Worm (Caenorhabditis elegans) whole organism, young adult: ENCODE results near the gene Y75B12B.11.

Source experiments
- B0019.2 ChIP-seq: fragments of 200-800 bp; sonication (Bioruptor generic); conservative IDR thresholded peaks from 2 replicates; pipeline ENCODE4 v1.3.6; 2022; ENCODE audit warnings: missing genetic modification reagents, missing genetic modification characterization, missing compliant biosample characterization
- B0336.3 ChIP-seq: fragments of 200-800 bp; sonication (Bioruptor generic); IDR thresholded peaks from 2 replicates; pipeline ENCODE4 v1.3.6; 2022; ENCODE audit warnings: missing genetic modification characterization, missing compliant biosample characterization
- C06A6.2 ChIP-seq: fragments of 200-800 bp; sonication (Bioruptor generic); conservative IDR thresholded peaks from 2 replicates; pipeline ENCODE4 v1.3.6; 2022; ENCODE audit warnings: missing genetic modification characterization, missing compliant biosample characterization
- F23B12.7 ChIP-seq: sonication (generic microtip); optimal IDR thresholded peaks from 2 replicates; lab custom pipeline; 2017; ENCODE audit warnings: missing genetic modification characterization, mild to moderate bottlenecking, missing compliant biosample characterization, antibody characterized with exemption, moderate library complexity; ENCODE audit not compliant: insufficient read depth
- F37B4.10 ChIP-seq: fragments of 200-800 bp; sonication (Bioruptor generic); IDR thresholded peaks from 2 replicates; pipeline ENCODE4 v1.3.6; 2022; ENCODE audit warnings: missing genetic modification characterization, missing compliant biosample characterization
- F52B5.7 ChIP-seq: sonication (generic microtip); optimal IDR thresholded peaks from 2 replicates; lab custom pipeline; 2016; ENCODE audit warnings: mild to moderate bottlenecking, missing genetic modification characterization, missing compliant biosample characterization
- T26A5.8 ChIP-seq: sonication (generic microtip); optimal IDR thresholded peaks from 2 replicates; lab custom pipeline; 2016; ENCODE audit warnings: missing genetic modification characterization, missing compliant biosample characterization
- aptf-2 ChIP-seq: fragments of 200-800 bp; sonication (Bioruptor generic); conservative IDR thresholded peaks from 2 replicates; pipeline ENCODE4 v1.3.6; 2022; ENCODE audit warnings: missing genetic modification reagents, missing genetic modification characterization, missing compliant biosample characterization
- atf-7 ChIP-seq: sonication (generic microtip); optimal IDR thresholded peaks from 2 replicates; lab custom pipeline; 2017; ENCODE audit warnings: mild to moderate bottlenecking, missing genetic modification characterization, missing compliant biosample characterization
- attf-5 ChIP-seq: fragments of 200-800 bp; sonication (Bioruptor generic); optimal IDR thresholded peaks from 2 replicates; lab custom pipeline; 2018; ENCODE audit warnings: mild to moderate bottlenecking, missing genetic modification characterization, missing compliant biosample characterization
- bed-1 ChIP-seq: fragments of 200-800 bp; sonication (Bioruptor generic); IDR thresholded peaks from 2 replicates; pipeline ENCODE4 v1.3.6; 2022; ENCODE audit warnings: missing genetic modification reagents, missing genetic modification characterization, missing compliant biosample characterization
- ccch-3 ChIP-seq: fragments of 200-800 bp; sonication (Bioruptor generic); optimal IDR thresholded peaks from 2 replicates; lab custom pipeline; 2018; ENCODE audit warnings: mild to moderate bottlenecking, missing genetic modification characterization, missing compliant biosample characterization
- ceh-58 ChIP-seq: fragments of 200-800 bp; sonication (Bioruptor generic); IDR thresholded peaks from 2 replicates; pipeline ENCODE4 v1.3.6; 2022; ENCODE audit warnings: missing genetic modification characterization, missing compliant biosample characterization
- die-1 ChIP-seq: sonication (generic microtip); optimal IDR thresholded peaks from 2 replicates; lab custom pipeline; 2016; ENCODE audit warnings: missing genotype, mild to moderate bottlenecking, missing genetic modification characterization, missing compliant biosample characterization
- dpl-1 ChIP-seq: fragments of 150-350 bp; optimal IDR thresholded peaks from 2 replicates; lab custom pipeline; 2014; ENCODE audit warnings: missing biosample characterization, missing genetic modification reagents, missing genetic modification characterization
- efl-1 ChIP-seq: fragments of 150-350 bp; optimal IDR thresholded peaks from 2 replicates; lab custom pipeline; 2014; ENCODE audit warnings: missing biosample characterization, missing genetic modification reagents, missing genetic modification characterization
- egl-18 ChIP-seq: fragments of 200-800 bp; sonication (Bioruptor generic); IDR thresholded peaks from 2 replicates; pipeline ENCODE4 v1.3.6; 2022; ENCODE audit warnings: missing genetic modification reagents, missing genetic modification characterization, missing compliant biosample characterization
- egl-44 ChIP-seq: fragments of 200-800 bp; sonication (Bioruptor generic); IDR thresholded peaks from 2 replicates; pipeline ENCODE4 v1.3.6; 2022; ENCODE audit warnings: missing genetic modification reagents, missing genetic modification characterization, missing compliant biosample characterization
- egrh-3 ChIP-seq: fragments of 200-800 bp; sonication (Bioruptor generic); IDR thresholded peaks from 2 replicates; pipeline ENCODE4 v1.3.6; 2022; ENCODE audit warnings: missing genetic modification reagents, missing genetic modification characterization, missing compliant biosample characterization
- him-1 ChIP-seq: sonication (generic microtip); optimal IDR thresholded peaks from 2 replicates; lab custom pipeline; 2016; ENCODE audit warnings: missing genotype, missing genetic modification reagents, missing genetic modification characterization, missing compliant biosample characterization
- hmg-20 ChIP-seq: fragments of 200-800 bp; sonication (Bioruptor generic); IDR thresholded peaks from 2 replicates; pipeline ENCODE4 v1.3.6; 2022; ENCODE audit warnings: missing genetic modification reagents, missing genetic modification characterization, missing compliant biosample characterization
- lag-1 ChIP-seq: fragments of 200-800 bp; sonication (Bioruptor generic); IDR thresholded peaks from 2 replicates; pipeline ENCODE4 v1.3.6; 2022; ENCODE audit warnings: missing genetic modification reagents, missing genetic modification characterization, missing compliant biosample characterization
- let-607 ChIP-seq, 2 experiments: fragments of 200-800 bp in 1 of 2; sonication (Bioruptor generic) in 1 of 2; sonication (generic microtip) in 1 of 2; optimal IDR thresholded peaks; 2 replicates each; lab custom pipeline; 2016 to 2018; ENCODE audit warnings: mild to moderate bottlenecking in 2 of 2, missing compliant biosample characterization in 2 of 2, missing genetic modification characterization in 2 of 2, moderate library complexity in 2 of 2, missing genotype in 1 of 2
- lin-54 ChIP-seq: fragments of 200-800 bp; sonication (Bioruptor generic); optimal IDR thresholded peaks from 2 replicates; lab custom pipeline; 2018; ENCODE audit warnings: mild to moderate bottlenecking, missing genetic modification characterization, missing compliant biosample characterization
- lsy-27 ChIP-seq: sonication (generic microtip); optimal IDR thresholded peaks from 2 replicates; lab custom pipeline; 2017; ENCODE audit warnings: missing genetic modification characterization, mild to moderate bottlenecking, missing compliant biosample characterization, antibody characterized with exemption, missing genotype, borderline replicate concordance; ENCODE audit not compliant: insufficient read depth
- mel-28 ChIP-seq: sonication (generic microtip); optimal IDR thresholded peaks from 2 replicates; lab custom pipeline; 2016; ENCODE audit warnings: borderline replicate concordance, mild to moderate bottlenecking, missing genetic modification characterization, missing compliant biosample characterization
- mes-4 ChIP-seq: sonication (generic microtip); optimal IDR thresholded peaks from 2 replicates; lab custom pipeline; 2016; ENCODE audit warnings: missing genotype, missing genetic modification characterization, missing compliant biosample characterization
- nfya-1 ChIP-seq: sonication (generic microtip); optimal IDR thresholded peaks from 2 replicates; lab custom pipeline; 2017; ENCODE audit warnings: antibody characterized with exemption, missing compliant biosample characterization, missing genetic modification characterization, borderline replicate concordance; ENCODE audit not compliant: insufficient read depth
- nhr-120 ChIP-seq: fragments of 200-800 bp; sonication (Bioruptor generic); IDR thresholded peaks from 2 replicates; pipeline ENCODE4 v1.3.6; 2022; ENCODE audit warnings: missing genetic modification characterization, missing compliant biosample characterization
- nhr-179 ChIP-seq: sonication (generic microtip); optimal IDR thresholded peaks from 2 replicates; lab custom pipeline; 2016; ENCODE audit warnings: mild to moderate bottlenecking, missing genetic modification characterization, missing compliant biosample characterization
- nhr-80 ChIP-seq: sonication (generic microtip); optimal IDR thresholded peaks from 2 replicates; lab custom pipeline; 2016; ENCODE audit warnings: missing genetic modification characterization, missing compliant biosample characterization
- nhr-90 ChIP-seq: sonication (generic microtip); optimal IDR thresholded peaks from 2 replicates; lab custom pipeline; 2016; ENCODE audit warnings: missing genotype, mild to moderate bottlenecking, missing genetic modification characterization, missing compliant biosample characterization
- pbrm-1 ChIP-seq: fragments of 200-800 bp; sonication (Bioruptor generic); IDR thresholded peaks from 2 replicates; pipeline ENCODE4 v1.3.6; 2022; ENCODE audit warnings: missing genetic modification reagents, missing genetic modification characterization, missing compliant biosample characterization
- pha-4 ChIP-seq: fragments of 150-350 bp; sonication (generic microtip); optimal IDR thresholded peaks from 2 replicates; lab custom pipeline; 2014; ENCODE audit warnings: missing biosample characterization, missing genetic modification reagents, missing genetic modification characterization
- rpc-1 ChIP-seq, 2 experiments: fragments of 150-350 bp in 1 of 2; sonication (generic microtip) in 1 of 2; optimal IDR thresholded peaks; 2 replicates each; lab custom pipeline; 2014 to 2018; ENCODE audit warnings: missing biosample characterization in 1 of 2, missing genetic modification characterization in 1 of 2, missing genetic modification reagents in 1 of 2, missing genotype in 1 of 2
- snpc-1.1 ChIP-seq: sonication (generic microtip); optimal IDR thresholded peaks from 2 replicates; lab custom pipeline; 2017; ENCODE audit warnings: missing genetic modification characterization, mild to moderate bottlenecking, missing compliant biosample characterization, antibody characterized with exemption, moderate library complexity, missing genotype, missing genetic modification reagents; ENCODE audit not compliant: insufficient read depth
- unc-62 ChIP-seq: fragments of 150-350 bp; optimal IDR thresholded peaks from 2 replicates; lab custom pipeline; 2014; ENCODE audit warnings: missing biosample characterization, missing genetic modification reagents, missing genetic modification characterization
- ztf-22 ChIP-seq: fragments of 200-800 bp; sonication (Bioruptor generic); optimal IDR thresholded peaks from 2 replicates; lab custom pipeline; 2018; ENCODE audit warnings: mild to moderate bottlenecking, missing genetic modification characterization, moderate library complexity, missing compliant biosample characterization

Gene Y75B12B.11

ce11 chrV:15156504-15156903, 34.6 kb upstream of the Y75B12B.11 start (continued):
- TF ChIP-seq pbrm-1 (peak; percentile 68; the same call in 1 of the 2 replicates), lsy-27 (peak; percentile 2), snpc-1.1 (tag; lab: Kevin White, UChicago) (peak; percentile 17), lag-1 (GFP tag; lab: Robert Waterston, UW) (no peak)

ce11 chrV:15158691-15159090, 32.4 kb upstream of the Y75B12B.11 start, which contains the start of gene str-45:
str-45 (plus strand) TSS chrV:15158991.
- no peak for TF ChIP-seq B0336.3 (GFP tag; lab: Robert Waterston, UW)
- no peak for TF ChIP-seq pha-4 (tag; lab: Kevin White, UChicago)
- TF ChIP-seq aptf-2 (GFP tag; lab: Robert Waterston, UW) = no peak
- no peak for TF ChIP-seq egrh-3 (GFP tag; lab: Robert Waterston, UW)
- TF ChIP-seq nhr-90 = no peak
- no peak for TF ChIP-seq dpl-1 (GFP tag; lab: Kevin White, UChicago)
- TF ChIP-seq B0019.2 (GFP tag; lab: Robert Waterston, UW) = no peak
- no peak for TF ChIP-seq nfya-1 (tag; lab: Kevin White, UChicago)
- TF ChIP-seq mel-28 = no peak
- TF ChIP-seq ceh-58 (GFP tag; lab: Robert Waterston, UW) = no peak
- no peak for TF ChIP-seq bed-1 (GFP tag; lab: Robert Waterston, UW)
- TF ChIP-seq mes-4 (tag; lab: Kevin White, UChicago) = no peak
- no peak for TF ChIP-seq him-1 (tag; lab: Kevin White, UChicago)
- no peak for TF ChIP-seq nhr-80 (tag; lab: Kevin White, UChicago)
- no peak for TF ChIP-seq let-607 (tag; optimal IDR thresholded peaks at IDR 0.05; lab: Kevin White, UChicago)
- no peak for TF ChIP-seq atf-7 (tag; lab: Kevin White, UChicago)
- no peak for TF ChIP-seq egl-18 (GFP tag; lab: Robert Waterston, UW)
- no peak for TF ChIP-seq ccch-3 (GFP tag; lab: Kevin White, UChicago)

ce11 chrV:15162697-15163096, 28.4 kb upstream of the Y75B12B.11 start, which contains the start of gene srz-11:
srz-11 (plus strand) TSS chrV:15163082.
- TF ChIP-seq nfya-1 (tag; lab: Kevin White, UChicago) (no peak), T26A5.8 (tag; lab: Kevin White, UChicago) (no peak), unc-62 (GFP tag; lab: Kevin White, UChicago) (no peak), die-1 (no peak), F23B12.7 (no peak), mel-28 (no peak), nhr-179 (no peak), pbrm-1 (no peak), nhr-120 (GFP tag; lab: Robert Waterston, UW) (no peak), rpc-1 (optimal IDR thresholded peaks at IDR 0.05; lab: Kevin White, UChicago) (no peak), rpc-1 (tag; optimal IDR thresholded peaks at IDR 0.05; lab: Kevin White, UChicago) (no peak), attf-5 (GFP tag; lab: Kevin White, UChicago) (no peak), F37B4.10 (no peak), ztf-22 (GFP tag; lab: Kevin White, UChicago) (no peak), C06A6.2 (GFP tag; lab: Robert Waterston, UW) (no peak), ccch-3 (GFP tag; lab: Kevin White, UChicago) (no peak), lsy-27 (no peak), F52B5.7 (no peak)

- TF ChIP-seq ccch-3 (GFP tag; lab: Kevin White, UChicago) (no peak), B0019.2 (GFP tag; lab: Robert Waterston, UW) (no peak), ztf-22 (GFP tag; lab: Kevin White, UChicago) (no peak), egl-44 (no peak), hmg-20 (GFP tag; lab: Robert Waterston, UW) (no peak), lin-54 (no peak), egl-18 (GFP tag; lab: Robert Waterston, UW) (no peak), efl-1 (GFP tag; lab: Kevin White, UChicago) (no peak)
Measured at ce11 chrV:15175459-15175858, 15.6 kb upstream of the Y75B12B.11 start, which contains the start of gene clec-47. clec-47 (plus strand) TSS chrV:15175759.
